Worm (Caenorhabditis elegans) whole organism, early embryonic: Measurements from ENCODE around the gene srd-19.

Experiments used
- B0310.2 ChIP-seq: sonication (generic microtip); optimal IDR thresholded peaks from 2 replicates; lab custom pipeline; 2016; ENCODE audit warnings: mild to moderate bottlenecking, missing genetic modification characterization, missing compliant biosample characterization
- F13C5.2 ChIP-seq: sonication (generic microtip); optimal IDR thresholded peaks from 2 replicates; lab custom pipeline; 2017; ENCODE audit warnings: mild to moderate bottlenecking, missing genetic modification characterization, inconsistent platforms, missing compliant biosample characterization
- aly-1 ChIP-seq: sonication (generic microtip); optimal IDR thresholded peaks from 2 replicates; lab custom pipeline; 2016; ENCODE audit warnings: missing genetic modification characterization, missing compliant biosample characterization
- ama-1 ChIP-seq: fragments of 150-350 bp; optimal IDR thresholded peaks from 2 replicates; lab custom pipeline; 2014
- ceh-13 ChIP-seq: fragments of 200-800 bp; sonication (Bioruptor generic); optimal IDR thresholded peaks from 2 replicates; lab custom pipeline; 2018; ENCODE audit warnings: mild to moderate bottlenecking, missing genetic modification characterization, missing compliant biosample characterization
- ceh-36 ChIP-seq: sonication (generic microtip); optimal IDR thresholded peaks from 2 replicates; lab custom pipeline; 2016; ENCODE audit warnings: missing genetic modification characterization, inconsistent platforms, missing compliant biosample characterization
- ets-7 ChIP-seq: sonication (generic microtip); optimal IDR thresholded peaks from 2 replicates; lab custom pipeline; 2016; ENCODE audit warnings: missing genotype, missing genetic modification characterization, missing compliant biosample characterization
- flt-1 ChIP-seq: fragments of 200-800 bp; sonication (Bioruptor generic); IDR thresholded peaks from 2 replicates; pipeline ENCODE4 v1.3.6; 2022; ENCODE audit warnings: missing genetic modification characterization, missing compliant biosample characterization
- hmbx-1 ChIP-seq: sonication (generic microtip); optimal IDR thresholded peaks from 2 replicates; lab custom pipeline; 2016; ENCODE audit warnings: mild to moderate bottlenecking, missing genetic modification characterization, missing compliant biosample characterization
- hmg-4 ChIP-seq: fragments of 200-800 bp; sonication (Bioruptor generic); optimal IDR thresholded peaks from 2 replicates; lab custom pipeline; 2018; ENCODE audit warnings: mild to moderate bottlenecking, missing genetic modification characterization, missing compliant biosample characterization
- hnd-1 ChIP-seq: sonication (generic microtip); optimal IDR thresholded peaks from 2 replicates; lab custom pipeline; 2016; ENCODE audit warnings: missing genetic modification characterization, missing compliant biosample characterization
- pes-1 ChIP-seq: fragments of 200-800 bp; sonication (Bioruptor generic); IDR thresholded peaks from 2 replicates; pipeline ENCODE4 v1.3.6; 2022; ENCODE audit warnings: missing genetic modification reagents, missing genetic modification characterization, missing compliant biosample characterization
- scrt-1 ChIP-seq: fragments of 200-800 bp; sonication (Bioruptor generic); IDR thresholded peaks from 2 replicates; pipeline ENCODE4 v1.3.6; 2022; ENCODE audit warnings: missing genetic modification characterization, missing compliant biosample characterization
- sea-1 ChIP-seq: fragments of 200-800 bp; sonication (Bioruptor generic); conservative IDR thresholded peaks from 2 replicates; pipeline ENCODE4 v1.3.6; 2022; ENCODE audit warnings: missing genetic modification characterization, missing compliant biosample characterization
- tbx-11 ChIP-seq: fragments of 200-800 bp; sonication (Bioruptor generic); IDR thresholded peaks from 2 replicates; pipeline ENCODE4 v1.3.6; 2022; ENCODE audit warnings: missing genetic modification characterization, missing compliant biosample characterization
- tbx-37 ChIP-seq: fragments of 200-800 bp; sonication (Bioruptor generic); conservative IDR thresholded peaks from 2 replicates; pipeline ENCODE4 v1.3.6; 2022; ENCODE audit warnings: missing genetic modification reagents, missing genetic modification characterization, missing compliant biosample characterization
- tra-4 ChIP-seq: sonication (generic microtip); optimal IDR thresholded peaks from 2 replicates; lab custom pipeline; 2017; ENCODE audit warnings: missing genetic modification characterization, missing compliant biosample characterization

Gene srd-19

ce11 chrV:13428660-13429059 lies at the start of gene srd-19:
Gene srd-19, minus strand, starts transcription at chrV:13428760.
- TF ChIP-seq F13C5.2 (tag; lab: Kevin White, UChicago), result no peak
- TF ChIP-seq B0310.2, result no peak
- no peak for TF ChIP-seq sea-1 (GFP tag; lab: Robert Waterston, UW)
- no peak for TF ChIP-seq ceh-36 (tag; lab: Kevin White, UChicago)
- TF ChIP-seq scrt-1 (GFP tag; lab: Robert Waterston, UW), result no peak
- TF ChIP-seq hmg-4, result no peak
- TF ChIP-seq tbx-37, result no peak
- no peak for TF ChIP-seq tbx-11
- no peak for TF ChIP-seq ceh-13 (GFP tag; lab: Kevin White, UChicago)

- TF ChIP-seq tra-4 (tag; lab: Kevin White, UChicago) (no peak), tbx-37 (no peak), pes-1 (GFP tag; lab: Robert Waterston, UW) (no peak), hnd-1 (no peak), B0310.2 (no peak), flt-1 (no peak), ets-7 (tag; lab: Kevin White, UChicago) (no peak), scrt-1 (GFP tag; lab: Robert Waterston, UW) (no peak), ama-1 (no peak), ceh-13 (GFP tag; lab: Kevin White, UChicago) (no peak), F13C5.2 (tag; lab: Kevin White, UChicago) (no peak), hmg-4 (no peak), aly-1 (tag; lab: Kevin White, UChicago) (no peak), tbx-11 (no peak), sea-1 (GFP tag; lab: Robert Waterston, UW) (no peak), ceh-36 (tag; lab: Kevin White, UChicago) (no peak), hmbx-1 (tag; lab: Kevin White, UChicago) (no peak)
Observed at ce11 chrV:13476350-13476749, 47.8 kb upstream of the srd-19 start, which contains the start of gene T10G3.8. Gene T10G3.8, minus strand, starts transcription at chrV:13476450.

- no peak for TF ChIP-seq hnd-1
- TF ChIP-seq scrt-1 (GFP tag; lab: Robert Waterston, UW), result no peak
- TF ChIP-seq pes-1 (GFP tag; lab: Robert Waterston, UW), result no peak
- no peak for TF ChIP-seq ceh-36 (tag; lab: Kevin White, UChicago)
- no peak for TF ChIP-seq flt-1
- TF ChIP-seq ets-7 (tag; lab: Kevin White, UChicago), result no peak
- TF ChIP-seq tbx-37, result no peak
- no peak for TF ChIP-seq hmg-4
- no peak for TF ChIP-seq hmbx-1 (tag; lab: Kevin White, UChicago)
- TF ChIP-seq tra-4 (tag; lab: Kevin White, UChicago), result no peak
- no peak for TF ChIP-seq sea-1 (GFP tag; lab: Robert Waterston, UW)
Observed at ce11 chrV:13473467-13473866, 44.9 kb upstream of the srd-19 start, which contains the start of gene T10G3.1. Gene T10G3.1, minus strand, starts transcription at chrV:13473679.

DNA sequence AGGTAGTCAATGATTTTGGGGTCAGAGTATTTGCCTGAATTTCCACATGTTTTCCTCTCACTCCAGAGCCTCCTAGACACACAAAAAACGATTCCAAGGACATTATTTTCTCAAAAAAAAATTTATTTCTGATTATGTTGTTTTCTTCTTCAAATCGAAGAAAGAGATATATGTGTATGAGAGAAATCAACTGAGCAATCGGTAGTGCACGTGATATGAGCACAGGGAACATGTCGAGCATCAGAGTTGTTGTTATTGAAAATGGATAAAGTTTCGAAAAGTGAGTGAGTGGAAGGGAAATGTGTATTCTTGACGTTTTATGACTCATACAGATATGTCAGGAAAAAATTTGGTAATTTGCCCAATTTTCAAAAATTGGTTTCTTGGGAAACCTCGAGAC lies 43.5 kb upstream of the srd-19 start:
- no peak for TF ChIP-seq flt-1
- no peak for TF ChIP-seq F13C5.2 (tag; lab: Kevin White, UChicago)
- no peak for TF ChIP-seq scrt-1 (GFP tag; lab: Robert Waterston, UW)
- no peak for TF ChIP-seq ceh-13 (GFP tag; lab: Kevin White, UChicago)
- no peak for TF ChIP-seq aly-1 (tag; lab: Kevin White, UChicago)
- TF ChIP-seq ama-1, result no peak
- TF ChIP-seq tra-4 (tag; lab: Kevin White, UChicago), result no peak
- TF ChIP-seq hnd-1, result no peak
- TF ChIP-seq hmg-4, result no peak
- TF ChIP-seq sea-1 (GFP tag; lab: Robert Waterston, UW), result no peak

- TF ChIP-seq B0310.2 (no peak), tbx-37 (peak; percentile 89), tra-4 (tag; lab: Kevin White, UChicago) (no peak), ceh-36 (tag; lab: Kevin White, UChicago) (no peak), ama-1 (no peak), flt-1 (peak; percentile 58), scrt-1 (GFP tag; lab: Robert Waterston, UW) (0 out of 2 replicates have a peak, but pooled peaks have one; percentile 32), tbx-11 (0 out of 2 replicates have a peak, but pooled peaks have one; percentile 17), ets-7 (tag; lab: Kevin White, UChicago) (peak; percentile 37), F13C5.2 (tag; lab: Kevin White, UChicago) (peak; percentile 64), hnd-1 (peak; percentile 7), aly-1 (tag; lab: Kevin White, UChicago) (no peak), sea-1 (GFP tag; lab: Robert Waterston, UW) (no peak), hmbx-1 (tag; lab: Kevin White, UChicago) (no peak), hmg-4 (no peak), pes-1 (GFP tag; lab: Robert Waterston, UW) (peak; percentile 72), ceh-13 (GFP tag; lab: Kevin White, UChicago) (no peak)
Observed at ce11 chrV:13468190-13468765, 39.7 kb upstream of the srd-19 start, which contains the start of the genes F25H9.6 and F25H9.7. Gene F25H9.6, minus strand, starts transcription at chrV:13468361. Gene F25H9.7, plus strand, starts transcription at chrV:13468376.

- TF ChIP-seq hnd-1, result no peak
Observed at ce11 chrV:13464123-13464522, 35.6 kb upstream of the srd-19 start.

- TF ChIP-seq hmbx-1 (tag; lab: Kevin White, UChicago), result no peak
- TF ChIP-seq hnd-1, result no peak
- no peak for TF ChIP-seq sea-1 (GFP tag; lab: Robert Waterston, UW)
- TF ChIP-seq pes-1 (GFP tag; lab: Robert Waterston, UW), result no peak
- no peak for TF ChIP-seq aly-1 (tag; lab: Kevin White, UChicago)
- TF ChIP-seq ets-7 (tag; lab: Kevin White, UChicago), result no peak
- TF ChIP-seq tbx-37, result no peak
- no peak for TF ChIP-seq F13C5.2 (tag; lab: Kevin White, UChicago)
- no peak for TF ChIP-seq ama-1
Observed at ce11 chrV:13462974-13463373, 34.4 kb upstream of the srd-19 start, which contains the start of gene frm-10. Gene frm-10, plus strand, starts transcription at chrV:13463207.

DNA sequence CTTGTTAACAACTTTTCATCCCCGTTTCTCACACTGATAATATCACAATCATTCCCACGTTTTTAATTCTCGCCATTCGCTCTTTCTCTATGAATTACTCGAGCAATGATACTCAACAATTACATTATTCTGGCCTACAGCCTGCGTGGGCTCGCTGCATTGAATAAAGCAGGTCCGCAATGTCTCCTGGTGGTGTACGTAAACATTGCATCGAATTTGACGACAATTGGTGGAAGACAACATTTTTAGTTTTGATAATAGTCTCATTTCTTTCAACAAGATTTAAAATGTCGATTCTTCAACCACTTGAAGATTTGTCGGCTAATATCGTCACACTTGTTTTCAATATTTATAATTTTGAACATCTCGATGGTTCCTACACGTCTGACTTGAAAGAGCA lies 30.8 kb upstream of the srd-19 start, which contains the start of gene bath-39:
Gene bath-39, plus strand, starts transcription at position 137 of the 400 bp plus-strand sequence.
- no peak for TF ChIP-seq aly-1 (tag; lab: Kevin White, UChicago)
- TF ChIP-seq F13C5.2 (tag; lab: Kevin White, UChicago), result peak; percentile 30
- no peak for TF ChIP-seq hmg-4
- no peak for TF ChIP-seq tbx-37
- TF ChIP-seq sea-1 (GFP tag; lab: Robert Waterston, UW), result no peak
- no peak for TF ChIP-seq scrt-1 (GFP tag; lab: Robert Waterston, UW)
